Worm (Caenorhabditis elegans) whole organism, late embryonic: ENCODE measurements around the gene T11B7.2.

Source experiments
- ceh-9 ChIP-seq: sonication (generic microtip); optimal IDR thresholded peaks from 2 replicates; lab custom pipeline; 2016; ENCODE audit warnings: mild to moderate bottlenecking, missing genetic modification characterization, inconsistent platforms, missing compliant biosample characterization
- dmd-4 ChIP-seq: sonication (generic microtip); optimal IDR thresholded peaks from 2 replicates; lab custom pipeline; 2016; ENCODE audit warnings: borderline replicate concordance, missing genetic modification characterization, missing compliant biosample characterization
- hlh-30 ChIP-seq: sonication (generic microtip); optimal IDR thresholded peaks from 2 replicates; lab custom pipeline; 2017; ENCODE audit warnings: antibody characterized with exemption, missing genetic modification characterization, missing compliant biosample characterization; ENCODE audit not compliant: insufficient read depth
- nfya-1 ChIP-seq: sonication (generic microtip); optimal IDR thresholded peaks from 2 replicates; lab custom pipeline; 2017; ENCODE audit warnings: missing genetic modification characterization, mild to moderate bottlenecking, missing compliant biosample characterization, antibody characterized with exemption, moderate library complexity
- nhr-11 ChIP-seq: fragments of 150-350 bp; optimal IDR thresholded peaks from 2 replicates; lab custom pipeline; 2014; ENCODE audit warnings: missing biosample characterization, missing genetic modification characterization
- pqm-1 ChIP-seq: sonication (generic microtip); optimal IDR thresholded peaks from 2 replicates; lab custom pipeline; 2016; ENCODE audit warnings: missing genetic modification characterization, missing compliant biosample characterization
- sdc-2 ChIP-seq: sonication (generic microtip); optimal IDR thresholded peaks from 2 replicates; lab custom pipeline; 2016; ENCODE audit warnings: missing genotype, missing genetic modification characterization, missing compliant biosample characterization
- tbx-2 ChIP-seq: sonication (generic microtip); optimal IDR thresholded peaks from 2 replicates; lab custom pipeline; 2016; ENCODE audit warnings: missing genetic modification characterization, missing compliant biosample characterization
- unc-55 ChIP-seq: sonication (generic microtip); optimal IDR thresholded peaks from 2 replicates; lab custom pipeline; 2017; ENCODE audit warnings: missing biosample characterization, missing genetic modification reagents, missing genetic modification characterization

ce11 chrIV:8872958-8873357 lies 28.6 kb upstream of the T11B7.2 start, which contains the start of gene C09G9.3:
- TF ChIP-seq sdc-2 (tag; lab: Kevin White, UChicago) (no peak), dmd-4 (no peak), pqm-1 (no peak), nfya-1 (no peak), hlh-30 (no peak), ceh-9 (tag; lab: Kevin White, UChicago) (no peak), unc-55 (no peak), tbx-2 (tag; lab: Kevin White, UChicago) (no peak), nhr-11 (no peak)
